Fruit fly (Drosophila melanogaster) whole organism: Measurements from ENCODE around the gene CG33288.

Source experiments
- Dll ChIP-seq: fragments of >200 bp; optimal IDR thresholded peaks from 2 replicates; lab custom pipeline; 2017
- EcR ChIP-seq, 2 experiments: fragments of >200 bp; optimal IDR thresholded peaks; 2 replicates each; lab custom pipeline; 2017; ENCODE audit warnings: missing biosample characterization in 2 of 2, missing genetic modification characterization in 2 of 2, missing genetic modification reagents in 2 of 2
- pan ChIP-seq: fragments of >200 bp; optimal IDR thresholded peaks from 2 replicates; lab custom pipeline; 2017
- usp ChIP-seq: fragments of >200 bp; optimal IDR thresholded peaks from 2 replicates; lab custom pipeline; 2017; ENCODE audit warnings: missing biosample characterization, missing genetic modification characterization, mixed read lengths

DNA sequence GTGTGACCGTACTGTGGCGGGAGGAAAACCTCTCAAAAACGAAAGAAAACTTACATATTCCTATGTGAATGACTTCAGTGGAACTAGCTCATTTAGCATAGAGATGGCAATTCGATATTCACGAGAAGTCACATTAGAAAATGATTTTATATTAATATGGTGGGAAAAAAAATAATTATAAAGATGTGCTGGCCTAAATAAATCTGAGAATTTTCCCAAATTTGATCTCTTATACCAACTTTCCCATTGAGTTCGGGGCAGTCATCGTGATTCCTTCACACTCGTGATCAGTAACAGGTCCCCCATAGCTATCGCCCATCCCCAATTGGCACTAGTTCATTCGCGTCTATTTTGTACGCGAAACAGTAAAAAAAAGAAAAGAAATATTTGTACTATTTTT lies 5.5 kb downstream of the CG33288 start, which contains the start of the genes barc and Aef1:
- TF ChIP-seq pan (lab: Kevin White, UChicago) = no peak
- TF ChIP-seq usp = no peak
- no peak for TF ChIP-seq EcR (GFP tag; optimal IDR thresholded peaks at IDR 0.05; lab: Kevin White, UChicago)
- no peak for TF ChIP-seq Dll (lab: Kevin White, UChicago)
